Fruit fly (Drosophila melanogaster) whole organism, pupa: ENCODE data around the gene CG42449.
A peak's percentile ranks its signal among the peaks of the same experiment; 100 is the strongest.

ENCODE experiments used
- CG10348 ChIP-seq: fragments of 200-800 bp; sonication (Bioruptor generic); IDR thresholded peaks from 2 replicates; pipeline ENCODE4 v1.3.6; 2022; ENCODE audit warnings: missing biosample characterization, missing genetic modification characterization
- CG12605 ChIP-seq: fragments of 200-800 bp; sonication (Bioruptor generic); IDR thresholded peaks from 2 replicates; pipeline ENCODE4 v1.3.6; 2022; ENCODE audit warnings: missing biosample characterization, missing genetic modification characterization
- CG13204 ChIP-seq: fragments of 200-800 bp; sonication (Bioruptor generic); optimal IDR thresholded peaks from 2 replicates; lab custom pipeline; 2018; ENCODE audit warnings: missing biosample characterization, mild to moderate bottlenecking, missing genetic modification characterization, moderate library complexity
- CG14655 ChIP-seq: fragments of 200-800 bp; sonication (Bioruptor generic); optimal IDR thresholded peaks from 3 replicates; lab custom pipeline; 2017; ENCODE audit warnings: mild to moderate bottlenecking, missing biosample characterization, missing genetic modification reagents, missing genetic modification characterization
- CG15710 ChIP-seq: fragments of 200-800 bp; sonication (Bioruptor generic); optimal IDR thresholded peaks from 2 replicates; lab custom pipeline; 2018; ENCODE audit warnings: missing biosample characterization, mild to moderate bottlenecking, missing genetic modification characterization, moderate library complexity
- CG17806 ChIP-seq: fragments of 200-800 bp; sonication (Bioruptor generic); optimal IDR thresholded peaks from 2 replicates; lab custom pipeline; 2018; ENCODE audit warnings: missing biosample characterization, mild to moderate bottlenecking, missing genetic modification characterization, moderate library complexity
- CG32121 ChIP-seq: fragments of 200-800 bp; sonication (Bioruptor generic); IDR thresholded peaks from 2 replicates; pipeline ENCODE4 v1.3.6; 2022; ENCODE audit warnings: missing biosample characterization, missing genetic modification characterization
- CG34367 ChIP-seq: fragments of 200-800 bp; sonication (Bioruptor generic); optimal IDR thresholded peaks from 2 replicates; lab custom pipeline; 2018; ENCODE audit warnings: missing biosample characterization, mild to moderate bottlenecking, missing genetic modification characterization
- CG4496 ChIP-seq: fragments of 200-800 bp; sonication (Bioruptor generic); IDR thresholded peaks from 3 replicates; pipeline ENCODE4 v1.3.6; 2022; ENCODE audit warnings: missing biosample characterization, missing genetic modification characterization
- CG8159 ChIP-seq: fragments of 200-800 bp; sonication (Bioruptor generic); optimal IDR thresholded peaks from 3 replicates; lab custom pipeline; 2018; ENCODE audit warnings: missing biosample characterization, mild to moderate bottlenecking, missing genetic modification characterization, moderate library complexity
- CG8301 ChIP-seq: fragments of 200-800 bp; sonication (Bioruptor generic); optimal IDR thresholded peaks from 2 replicates; lab custom pipeline; 2018; ENCODE audit warnings: missing biosample characterization, mild to moderate bottlenecking, missing genetic modification characterization
- CG9948 ChIP-seq: fragments of 200-800 bp; sonication (Bioruptor generic); optimal IDR thresholded peaks from 2 replicates; lab custom pipeline; 2018; ENCODE audit warnings: missing biosample characterization, mild to moderate bottlenecking, missing genetic modification characterization, moderate library complexity
- D1 ChIP-seq: fragments of 200-800 bp; sonication (Bioruptor generic); optimal IDR thresholded peaks from 2 replicates; lab custom pipeline; 2018; ENCODE audit warnings: missing biosample characterization, mild to moderate bottlenecking, missing genetic modification characterization, moderate library complexity
- EcR ChIP-seq: fragments of 200-800 bp; sonication (Bioruptor generic); optimal IDR thresholded peaks from 3 replicates; lab custom pipeline; 2019; ENCODE audit warnings: missing biosample characterization, missing genetic modification characterization, mild to moderate bottlenecking, moderate library complexity, missing genetic modification reagents
- Ets98B ChIP-seq: fragments of 200-800 bp; sonication (Bioruptor generic); IDR thresholded peaks from 2 replicates; pipeline ENCODE4 v1.3.6; 2022; ENCODE audit warnings: missing biosample characterization, missing genetic modification characterization
- Pif1A ChIP-seq: fragments of 200-800 bp; sonication (Bioruptor generic); optimal IDR thresholded peaks from 3 replicates; lab custom pipeline; 2016; ENCODE audit warnings: missing biosample characterization, missing genetic modification characterization
- Pif1B ChIP-seq: fragments of 200-800 bp; sonication (Bioruptor generic); optimal IDR thresholded peaks from 3 replicates; lab custom pipeline; 2016; ENCODE audit warnings: missing biosample characterization, missing genetic modification characterization
- Snoo ChIP-seq: fragments of 200-800 bp; sonication (Bioruptor generic); optimal IDR thresholded peaks from 3 replicates; lab custom pipeline; 2017; ENCODE audit warnings: missing biosample characterization, mild to moderate bottlenecking, missing genetic modification characterization, inconsistent platforms
- fd96Ca ChIP-seq: fragments of 200-800 bp; sonication (Bioruptor generic); IDR thresholded peaks from 3 replicates; pipeline ENCODE4 v1.3.6; 2022; ENCODE audit warnings: missing biosample characterization, missing genetic modification characterization
- gl ChIP-seq: fragments of 200-800 bp; sonication (Bioruptor generic); optimal IDR thresholded peaks from 2 replicates; lab custom pipeline; 2018; ENCODE audit warnings: missing biosample characterization, mild to moderate bottlenecking, missing genetic modification characterization
- rn ChIP-seq: fragments of 200-800 bp; sonication (Bioruptor generic); IDR thresholded peaks from 2 replicates; pipeline ENCODE4 v1.3.6; 2022; ENCODE audit warnings: missing biosample characterization, missing genetic modification characterization

Gene CG42449

DNA sequence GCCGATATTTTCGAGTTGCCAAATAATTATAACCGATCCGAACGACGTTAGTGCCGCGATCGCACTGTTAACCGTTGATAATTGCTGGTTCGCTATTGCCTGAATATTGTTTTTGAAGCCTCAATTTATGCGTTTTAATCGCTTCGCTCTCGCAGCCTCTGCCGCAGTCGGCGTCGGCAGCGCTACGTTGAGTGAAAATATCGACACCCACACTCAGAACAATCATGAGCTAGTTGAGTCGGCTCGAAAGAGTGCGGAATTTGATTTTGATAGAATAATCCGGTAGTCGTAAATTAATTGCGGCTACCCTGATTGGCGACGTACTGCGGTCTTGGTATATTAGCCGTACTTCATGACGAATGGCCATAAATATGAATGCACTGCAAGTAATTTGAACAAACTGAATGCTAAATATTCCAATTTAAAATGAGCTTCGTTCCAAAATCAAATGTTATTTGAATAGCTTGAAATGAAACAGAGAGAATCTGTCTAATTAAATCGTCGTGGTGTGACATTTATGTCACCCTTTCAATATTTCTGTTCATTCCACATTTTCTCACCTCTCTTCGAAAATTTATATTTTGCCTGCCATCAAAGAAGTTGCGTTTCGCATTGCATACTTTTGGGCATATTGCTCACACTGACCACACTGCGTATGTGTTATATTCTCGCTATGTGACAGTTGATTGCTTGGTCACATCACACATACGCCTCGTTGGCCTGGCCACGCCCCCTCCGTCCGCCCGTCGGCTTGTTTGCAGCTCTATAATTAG lies 32.6 kb downstream of the CG42449 start:
- TF ChIP-seq CG4496 (GFP tag; lab: Robert Waterston, UW) (peak; percentile 73), CG13204 (GFP tag; lab: Kevin White, UChicago) (no peak), EcR (GFP tag; lab: Kevin White, UChicago) (no peak), CG14655 (GFP tag; lab: Kevin White, UChicago) (no peak), Ets98B (GFP tag; lab: Robert Waterston, UW) (no peak)

DNA sequence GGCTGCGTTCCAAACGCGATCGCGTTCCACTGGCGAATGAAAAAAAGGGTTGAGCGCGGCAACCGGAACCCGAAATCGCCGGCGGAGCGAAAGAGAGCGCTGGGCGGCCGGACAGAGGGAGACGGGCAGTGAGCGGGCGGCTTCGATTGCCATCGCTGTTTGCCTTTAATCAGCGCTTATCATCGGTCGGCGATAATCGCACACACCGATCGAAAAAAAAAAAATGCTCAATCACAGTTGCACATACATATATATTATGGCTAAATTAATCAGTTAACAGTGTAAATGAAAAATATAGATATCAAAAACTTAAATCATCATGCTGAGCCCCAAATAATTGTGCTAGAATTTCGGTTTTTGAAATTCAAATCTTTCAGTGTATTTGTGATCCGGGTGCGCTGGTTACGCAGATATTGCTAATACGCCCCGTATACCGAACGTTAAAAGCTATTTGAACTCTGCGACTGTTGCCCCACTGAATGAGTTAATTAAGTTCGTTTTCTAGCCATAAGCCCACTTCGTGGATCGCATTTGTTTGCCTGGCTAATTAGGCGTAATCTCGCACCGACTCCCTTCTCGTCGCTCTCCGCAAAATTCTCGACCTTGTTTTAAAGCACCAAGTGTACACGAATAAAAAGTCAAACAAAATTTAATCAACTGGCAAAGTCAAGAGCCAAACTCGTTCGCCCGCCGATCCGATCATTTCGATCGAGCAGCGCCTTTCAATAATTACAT lies 34.9 kb downstream of the CG42449 start, which contains the start of gene CG33080:
TSS of gene CG33080 (minus strand) at position 38 of the 735 bp plus-strand sequence.
- TF ChIP-seq CG13204 (GFP tag; lab: Kevin White, UChicago) (peak; percentile 21), CG4496 (GFP tag; lab: Robert Waterston, UW) (no peak)

DNA sequence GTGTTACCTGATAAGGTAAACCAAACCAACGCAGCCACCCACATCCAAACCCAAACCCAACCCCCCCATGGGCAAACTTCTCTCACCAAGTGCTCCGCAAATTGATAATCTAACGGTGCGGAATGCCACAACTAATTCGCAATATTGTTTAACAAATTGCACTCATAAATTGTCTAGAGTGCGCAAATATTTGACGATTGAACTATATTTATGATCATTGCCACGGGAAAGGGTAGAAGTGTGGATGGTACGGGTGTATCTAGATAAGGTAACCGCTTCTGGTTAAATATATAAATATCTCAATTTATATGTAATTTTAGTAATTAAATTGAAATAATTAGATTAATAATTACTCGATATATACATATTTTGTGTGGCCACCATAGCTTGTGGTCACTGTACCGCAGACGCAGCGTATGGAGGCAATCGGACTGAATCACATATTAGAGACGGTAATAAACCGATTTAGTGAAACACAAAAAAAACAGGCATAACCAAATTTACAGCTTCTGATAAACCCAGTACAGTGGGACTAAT lies 35.5 kb downstream of the CG42449 start:
- TF ChIP-seq CG14655 (GFP tag; lab: Kevin White, UChicago), result no peak
- no peak for TF ChIP-seq Pif1A
- no peak; the same call in 2 of the 3 replicates for TF ChIP-seq fd96Ca (GFP tag; lab: Robert Waterston, UW)
- TF ChIP-seq EcR (GFP tag; lab: Kevin White, UChicago), result no peak
- TF ChIP-seq CG13204 (GFP tag; lab: Kevin White, UChicago), result no peak
- TF ChIP-seq D1 (tag; lab: Kevin White, UChicago), result no peak
- no peak for TF ChIP-seq Snoo
- TF ChIP-seq CG12605 (GFP tag; lab: Robert Waterston, UW), result peak; percentile 45; the same call in 1 of the 2 replicates
- TF ChIP-seq gl (tag; lab: Kevin White, UChicago), result no peak
- peak; percentile 68 for TF ChIP-seq Ets98B (GFP tag; lab: Robert Waterston, UW)
- 0 out of 3 replicates have a peak, but pooled peaks have one; percentile 35 for TF ChIP-seq CG4496 (GFP tag; lab: Robert Waterston, UW)
- no peak for TF ChIP-seq CG10348 (GFP tag; lab: Robert Waterston, UW)
- peak; percentile 7 for TF ChIP-seq Pif1B (GFP tag; lab: Kevin White, UChicago)
- TF ChIP-seq CG8159 (tag; lab: Kevin White, UChicago), result no peak
- no peak for TF ChIP-seq CG9948 (tag; lab: Kevin White, UChicago)
- peak; percentile 19 for TF ChIP-seq CG15710 (tag; lab: Kevin White, UChicago)
- no peak for TF ChIP-seq rn (GFP tag; lab: Robert Waterston, UW)
- no peak for TF ChIP-seq CG17806
- no peak for TF ChIP-seq CG34367 (tag; lab: Kevin White, UChicago)
- TF ChIP-seq CG32121 (GFP tag; lab: Robert Waterston, UW), result peak; percentile 50; the same call in 1 of the 2 replicates

DNA sequence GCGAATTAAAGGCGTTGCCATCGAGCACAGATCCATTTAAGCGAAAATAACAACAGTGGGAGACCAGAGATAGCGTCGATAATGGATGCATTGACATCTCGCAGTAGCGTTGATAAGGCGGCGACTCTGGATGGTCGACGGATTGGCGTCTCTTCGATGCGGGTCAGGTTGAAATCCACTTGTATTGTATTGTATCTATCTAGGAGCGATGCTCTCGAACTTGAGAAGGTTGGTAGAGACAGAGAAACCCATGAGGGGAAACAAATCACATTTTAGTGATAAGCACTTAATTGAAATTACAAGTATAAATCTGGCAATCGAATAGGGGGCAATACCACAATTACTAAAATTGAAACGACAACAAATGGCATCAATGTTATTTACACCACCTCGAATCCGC lies 40.5 kb downstream of the CG42449 start:
- TF ChIP-seq D1 (tag; lab: Kevin White, UChicago), result no peak
- TF ChIP-seq CG4496 (GFP tag; lab: Robert Waterston, UW), result no peak
- peak; percentile 84 for TF ChIP-seq EcR (GFP tag; lab: Kevin White, UChicago)
- no peak for TF ChIP-seq CG32121 (GFP tag; lab: Robert Waterston, UW)
- TF ChIP-seq CG15710 (tag; lab: Kevin White, UChicago), result no peak
- TF ChIP-seq CG10348 (GFP tag; lab: Robert Waterston, UW), result no peak
- no peak for TF ChIP-seq CG8301
- no peak for TF ChIP-seq fd96Ca (GFP tag; lab: Robert Waterston, UW)

DNA sequence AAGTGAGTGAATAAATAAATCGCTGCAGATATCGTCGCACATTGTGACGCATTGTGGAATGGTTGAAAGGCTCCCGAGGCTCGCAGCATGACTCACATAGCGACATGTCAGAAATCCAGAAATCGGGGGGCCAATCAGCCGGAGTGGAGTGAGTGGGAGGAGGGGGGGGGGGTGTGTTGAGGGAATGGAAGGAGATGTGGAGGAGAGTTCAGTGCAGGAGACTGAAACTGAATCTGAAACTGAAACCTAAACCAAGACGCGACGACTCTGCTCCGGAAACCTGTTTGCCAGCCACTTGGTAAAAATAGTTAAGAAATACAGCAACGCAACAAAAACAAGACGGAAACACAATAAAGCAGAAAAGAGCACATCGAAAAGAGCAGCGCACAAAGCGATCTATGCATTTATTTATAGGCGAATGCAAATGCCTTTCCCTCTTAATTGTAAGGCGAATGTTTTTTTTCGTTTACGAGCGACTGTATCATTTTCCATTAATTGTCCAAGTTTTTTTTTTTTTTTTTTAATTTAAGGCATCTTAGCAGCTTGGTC lies 41.2 kb downstream of the CG42449 start:
- TF ChIP-seq gl (tag; lab: Kevin White, UChicago) (peak; percentile 22), EcR (GFP tag; lab: Kevin White, UChicago) (peak; percentile 70), CG12605 (GFP tag; lab: Robert Waterston, UW) (no peak), D1 (tag; lab: Kevin White, UChicago) (no peak), CG13204 (GFP tag; lab: Kevin White, UChicago) (peak; percentile 34), fd96Ca (GFP tag; lab: Robert Waterston, UW) (no peak), CG32121 (GFP tag; lab: Robert Waterston, UW) (no peak)

DNA sequence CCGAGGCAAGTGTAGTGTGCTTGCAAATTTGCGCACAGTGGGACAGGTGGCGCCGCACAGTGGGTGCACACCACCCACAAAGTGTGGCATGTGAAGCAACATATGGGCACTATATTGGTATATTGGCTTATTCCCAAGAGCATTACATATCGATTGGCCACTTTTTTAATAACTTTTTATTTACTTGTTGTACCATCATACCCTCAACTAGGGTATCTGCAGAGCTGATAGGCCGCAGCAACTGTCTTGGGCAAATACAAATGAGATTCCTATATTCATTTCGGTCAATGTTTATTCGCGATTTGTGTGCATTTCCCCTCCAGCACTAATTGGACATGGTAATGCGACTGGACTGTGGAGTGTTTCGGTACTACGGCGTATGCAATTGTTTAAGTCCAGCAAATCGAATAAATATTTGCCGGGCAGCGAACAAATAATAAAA lies 41.7 kb downstream of the CG42449 start:
- TF ChIP-seq D1 (tag; lab: Kevin White, UChicago), result no peak
- TF ChIP-seq Snoo, result peak; percentile 38
- TF ChIP-seq CG4496 (GFP tag; lab: Robert Waterston, UW), result peak; percentile 95
- TF ChIP-seq CG9948 (tag; lab: Kevin White, UChicago), result peak; percentile 80
- TF ChIP-seq gl (tag; lab: Kevin White, UChicago), result peak; percentile 28
- peak; percentile 75; the same call in 1 of the 2 replicates for TF ChIP-seq CG10348 (GFP tag; lab: Robert Waterston, UW)
- peak; percentile 75 for TF ChIP-seq CG15710 (tag; lab: Kevin White, UChicago)
- peak; percentile 88 for TF ChIP-seq Pif1A
- peak; percentile 86 for TF ChIP-seq CG12605 (GFP tag; lab: Robert Waterston, UW)
- no peak for TF ChIP-seq EcR (GFP tag; lab: Kevin White, UChicago)
- TF ChIP-seq Pif1B (GFP tag; lab: Kevin White, UChicago), result peak; percentile 85
- TF ChIP-seq CG34367 (tag; lab: Kevin White, UChicago), result peak; percentile 81
- TF ChIP-seq CG13204 (GFP tag; lab: Kevin White, UChicago), result peak; percentile 29
- TF ChIP-seq CG17806, result peak; percentile 79
- peak; percentile 91 for TF ChIP-seq CG32121 (GFP tag; lab: Robert Waterston, UW)
- TF ChIP-seq rn (GFP tag; lab: Robert Waterston, UW), result peak; percentile 84
- TF ChIP-seq Ets98B (GFP tag; lab: Robert Waterston, UW), result peak; percentile 89
- TF ChIP-seq CG8301, result peak; percentile 75
- TF ChIP-seq fd96Ca (GFP tag; lab: Robert Waterston, UW), result peak; percentile 92
- peak; percentile 76 for TF ChIP-seq CG8159 (tag; lab: Kevin White, UChicago)
- peak; percentile 87 for TF ChIP-seq CG14655 (GFP tag; lab: Kevin White, UChicago)
- TF ChIP-seq, all 21 proteins: peak for 19
